Fruit fly (Drosophila melanogaster) whole organism, prepupa: ENCODE data around the gene CG7551.

Source experiments
- Blimp-1 ChIP-seq: fragments of 200-800 bp; sonication (Bioruptor generic); optimal IDR thresholded peaks from 3 replicates; lab custom pipeline; 2017; ENCODE audit warnings: missing biosample characterization, missing genetic modification characterization, mild to moderate bottlenecking, moderate library complexity, missing genetic modification reagents
- CG10669 ChIP-seq: fragments of 200-800 bp; sonication (Bioruptor generic); optimal IDR thresholded peaks from 3 replicates; lab custom pipeline; 2018; ENCODE audit warnings: missing biosample characterization, mild to moderate bottlenecking, missing genetic modification characterization, moderate library complexity
- CG11294 ChIP-seq: fragments of 200-800 bp; sonication (Bioruptor generic); IDR thresholded peaks from 2 replicates; pipeline ENCODE4 v1.3.6; 2022; ENCODE audit warnings: missing biosample characterization, missing genetic modification characterization
- CG11902 ChIP-seq: fragments of 200-800 bp; sonication (Bioruptor generic); optimal IDR thresholded peaks from 3 replicates; lab custom pipeline; 2016; ENCODE audit warnings: missing biosample characterization, missing genetic modification characterization
- CG1621 ChIP-seq: fragments of 200-800 bp; sonication (Bioruptor generic); optimal IDR thresholded peaks from 3 replicates; lab custom pipeline; 2018; ENCODE audit warnings: missing biosample characterization, mild to moderate bottlenecking, missing genetic modification characterization
- CG3032 ChIP-seq: fragments of 200-800 bp; optimal IDR thresholded peaks from 2 replicates; lab custom pipeline; 2019; ENCODE audit warnings: missing biosample characterization, mild to moderate bottlenecking, missing genetic modification characterization, moderate library complexity
- CG31627 ChIP-seq: fragments of 200-800 bp; sonication (Bioruptor generic); optimal IDR thresholded peaks from 3 replicates; lab custom pipeline; 2016; ENCODE audit warnings: missing biosample characterization, missing genetic modification characterization
- CG6792 ChIP-seq: fragments of 200-800 bp; sonication (Bioruptor generic); optimal IDR thresholded peaks from 3 replicates; lab custom pipeline; 2016; ENCODE audit warnings: missing biosample characterization, missing genetic modification characterization
- CG6808 ChIP-seq: fragments of 200-800 bp; sonication (Bioruptor generic); optimal IDR thresholded peaks from 3 replicates; lab custom pipeline; 2017; ENCODE audit warnings: missing biosample characterization, missing genetic modification characterization, mild to moderate bottlenecking, moderate library complexity, missing genetic modification reagents
- CG6854 ChIP-seq: fragments of 200-800 bp; sonication (Bioruptor generic); optimal IDR thresholded peaks from 2 replicates; lab custom pipeline; 2017; ENCODE audit warnings: missing biosample characterization, mild to moderate bottlenecking, missing genetic modification characterization
- CG8119 ChIP-seq: fragments of 200-800 bp; sonication (Bioruptor generic); IDR thresholded peaks from 3 replicates; pipeline ENCODE4 v1.3.6; 2022; ENCODE audit warnings: missing biosample characterization, missing genetic modification characterization
- CG8319 ChIP-seq: fragments of 200-800 bp; sonication (Bioruptor generic); optimal IDR thresholded peaks from 3 replicates; lab custom pipeline; 2016; ENCODE audit warnings: missing biosample characterization, missing genetic modification characterization
- CG9139 ChIP-seq: fragments of 200-800 bp; sonication (Bioruptor generic); optimal IDR thresholded peaks from 3 replicates; lab custom pipeline; 2017; ENCODE audit warnings: missing biosample characterization, mild to moderate bottlenecking, missing genetic modification characterization
- Eip75B ChIP-seq: fragments of 200-800 bp; sonication (Bioruptor generic); optimal IDR thresholded peaks from 3 replicates; lab custom pipeline; 2016; ENCODE audit warnings: missing biosample characterization, missing genetic modification characterization
- Eip78C ChIP-seq: fragments of 200-800 bp; sonication (Bioruptor generic); peaks from one replicate; lab custom pipeline; 2016; ENCODE audit warnings: missing biosample characterization, missing genetic modification characterization
- Eip93F ChIP-seq: fragments of 200-800 bp; sonication (Bioruptor generic); optimal IDR thresholded peaks from 2 replicates; lab custom pipeline; 2016; ENCODE audit warnings: missing biosample characterization, mild to moderate bottlenecking, missing genetic modification characterization
- Ets21C ChIP-seq: fragments of 200-800 bp; sonication (Bioruptor generic); optimal IDR thresholded peaks from 3 replicates; lab custom pipeline; 2016; ENCODE audit warnings: missing biosample characterization, missing genetic modification characterization
- Ets96B ChIP-seq: fragments of 200-800 bp; optimal IDR thresholded peaks from 2 replicates; lab custom pipeline; 2019; ENCODE audit warnings: missing biosample characterization, mild to moderate bottlenecking, missing genetic modification characterization, moderate library complexity
- Hr4 ChIP-seq: fragments of 200-800 bp; sonication (Bioruptor generic); optimal IDR thresholded peaks from 3 replicates; lab custom pipeline; 2016; ENCODE audit warnings: missing biosample characterization, missing genetic modification characterization
- Lpt ChIP-seq: fragments of 200-800 bp; sonication (Bioruptor generic); optimal IDR thresholded peaks from 3 replicates; lab custom pipeline; 2016; ENCODE audit warnings: missing biosample characterization, missing genetic modification characterization
- Met ChIP-seq: fragments of 200-800 bp; sonication (Bioruptor generic); optimal IDR thresholded peaks from 3 replicates; lab custom pipeline; 2016; ENCODE audit warnings: missing biosample characterization, missing genetic modification characterization
- OdsH ChIP-seq: fragments of 200-800 bp; sonication (Bioruptor generic); optimal IDR thresholded peaks from 3 replicates; lab custom pipeline; 2016; ENCODE audit warnings: missing biosample characterization, missing genetic modification characterization
- Smox ChIP-seq: fragments of 200-800 bp; sonication (Bioruptor generic); optimal IDR thresholded peaks from 3 replicates; lab custom pipeline; 2016; ENCODE audit warnings: missing biosample characterization, missing genetic modification characterization
- Sox14 ChIP-seq: fragments of 200-800 bp; sonication (Bioruptor generic); optimal IDR thresholded peaks from 3 replicates; lab custom pipeline; 2016; ENCODE audit warnings: missing biosample characterization, missing genetic modification characterization
- achi ChIP-seq: fragments of 200-800 bp; sonication (Bioruptor generic); optimal IDR thresholded peaks from 3 replicates; lab custom pipeline; 2016; ENCODE audit warnings: missing biosample characterization, missing genetic modification characterization
- cyc ChIP-seq: fragments of 200-800 bp; sonication (Bioruptor generic); optimal IDR thresholded peaks from 3 replicates; lab custom pipeline; 2016; ENCODE audit warnings: missing biosample characterization, missing genetic modification characterization
- dac ChIP-seq: fragments of 200-800 bp; sonication (Bioruptor generic); optimal IDR thresholded peaks from 2 replicates; lab custom pipeline; 2017; ENCODE audit warnings: missing biosample characterization, mild to moderate bottlenecking, missing genetic modification characterization
- dsx ChIP-seq: fragments of 200-800 bp; optimal IDR thresholded peaks from 3 replicates; lab custom pipeline; 2019; ENCODE audit warnings: missing biosample characterization, mild to moderate bottlenecking, missing genetic modification characterization, moderate library complexity; ENCODE audit not compliant: poor library complexity, severe bottlenecking
- esn ChIP-seq: fragments of 200-800 bp; sonication (Bioruptor generic); optimal IDR thresholded peaks from 2 replicates; lab custom pipeline; 2016; ENCODE audit warnings: missing biosample characterization, mild to moderate bottlenecking, missing genetic modification characterization, moderate library complexity
- lz ChIP-seq: fragments of 200-800 bp; sonication (Bioruptor generic); optimal IDR thresholded peaks from 3 replicates; lab custom pipeline; 2016; ENCODE audit warnings: missing biosample characterization, missing genetic modification characterization
- net ChIP-seq: fragments of 200-800 bp; sonication (Bioruptor generic); optimal IDR thresholded peaks from 3 replicates; lab custom pipeline; 2016; ENCODE audit warnings: missing biosample characterization, missing genetic modification characterization
- pdm3 ChIP-seq: fragments of 200-800 bp; sonication (Bioruptor generic); optimal IDR thresholded peaks from 3 replicates; lab custom pipeline; 2016; ENCODE audit warnings: missing biosample characterization, missing genetic modification characterization
- salr ChIP-seq, 2 experiments: fragments of 200-800 bp; sonication (Bioruptor generic); optimal IDR thresholded peaks; 3 replicates each; lab custom pipeline; 2016 to 2018; ENCODE audit warnings: missing biosample characterization in 2 of 2, missing genetic modification characterization in 2 of 2, mild to moderate bottlenecking in 1 of 2
- ss ChIP-seq, 2 experiments: fragments of 200-800 bp; sonication (Bioruptor generic); optimal IDR thresholded peaks; 2 replicates in 1 of 2; 3 replicates in 1 of 2; lab custom pipeline; 2017 to 2018; ENCODE audit warnings: mild to moderate bottlenecking in 2 of 2, missing biosample characterization in 2 of 2, missing genetic modification characterization in 2 of 2, moderate library complexity in 1 of 2
- svp ChIP-seq: fragments of 200-800 bp; sonication (Bioruptor generic); peaks from one replicate; lab custom pipeline; 2016; ENCODE audit warnings: missing biosample characterization, missing genetic modification characterization
- topi ChIP-seq: fragments of 200-800 bp; sonication (Bioruptor generic); optimal IDR thresholded peaks from 3 replicates; lab custom pipeline; 2016; ENCODE audit warnings: missing biosample characterization, missing genetic modification characterization
- vri ChIP-seq: fragments of 200-800 bp; sonication (Bioruptor generic); optimal IDR thresholded peaks from 3 replicates; lab custom pipeline; 2016; ENCODE audit warnings: missing biosample characterization, mild to moderate bottlenecking, missing genetic modification characterization

The CG7551 gene

DNA sequence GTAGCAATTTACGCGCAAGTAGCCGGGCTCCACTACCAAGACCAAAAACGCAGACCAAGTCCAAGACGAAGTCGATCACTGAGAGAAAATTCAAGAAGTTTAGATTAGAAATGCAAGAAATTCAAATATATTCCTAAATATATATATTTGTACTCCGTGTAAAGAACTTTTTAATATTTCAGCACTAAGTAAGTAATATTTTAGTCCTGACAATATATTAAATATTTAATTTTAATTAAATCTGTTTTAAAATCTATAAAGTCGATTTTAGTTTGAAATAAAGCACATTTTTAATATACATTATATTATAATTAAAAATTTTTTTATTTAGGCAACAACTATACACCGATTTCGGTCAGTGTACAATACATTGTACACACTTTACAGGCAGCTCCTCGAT lies 8.7 kb downstream of the CG7551 start (continued):
- TF ChIP-seq Eip93F (GFP tag; lab: Kevin White, UChicago) (no peak), Met (GFP tag; lab: Kevin White, UChicago) (no peak), lz (GFP tag; lab: Kevin White, UChicago) (peak; percentile 5), cyc (GFP tag; lab: Kevin White, UChicago) (peak; percentile 12), CG6808 (GFP tag; lab: Kevin White, UChicago) (no peak), Lpt (GFP tag; lab: Kevin White, UChicago) (no peak), CG1621 (tag; lab: Kevin White, UChicago) (no peak), Hr4 (GFP tag; lab: Kevin White, UChicago) (no peak), Eip78C (GFP tag; lab: Kevin White, UChicago) (peak; percentile 64), OdsH (GFP tag; lab: Kevin White, UChicago) (peak; percentile 41), vri (GFP tag; lab: Kevin White, UChicago) (no peak), svp (GFP tag; lab: Kevin White, UChicago) (no peak), CG10669 (GFP tag; lab: Kevin White, UChicago) (no peak), Sox14 (GFP tag; lab: Kevin White, UChicago) (no peak), CG9139 (GFP tag; lab: Kevin White, UChicago) (no peak), salr (GFP tag; optimal IDR thresholded peaks at IDR 0.05; lab: Kevin White, UChicago) (peak in 1 of 2 experiments; percentile 4), CG11294 (GFP tag; lab: Robert Waterston, UW) (no peak), pdm3 (GFP tag; lab: Kevin White, UChicago) (no peak), CG6792 (GFP tag; lab: Kevin White, UChicago) (peak; percentile 20), esn (peak; percentile 45), Ets96B (peak; percentile 54), Blimp-1 (GFP tag; lab: Kevin White, UChicago) (no peak), CG8319 (GFP tag; lab: Kevin White, UChicago) (no peak), CG6854 (no peak), CG31627 (GFP tag; lab: Kevin White, UChicago) (no peak)

DNA sequence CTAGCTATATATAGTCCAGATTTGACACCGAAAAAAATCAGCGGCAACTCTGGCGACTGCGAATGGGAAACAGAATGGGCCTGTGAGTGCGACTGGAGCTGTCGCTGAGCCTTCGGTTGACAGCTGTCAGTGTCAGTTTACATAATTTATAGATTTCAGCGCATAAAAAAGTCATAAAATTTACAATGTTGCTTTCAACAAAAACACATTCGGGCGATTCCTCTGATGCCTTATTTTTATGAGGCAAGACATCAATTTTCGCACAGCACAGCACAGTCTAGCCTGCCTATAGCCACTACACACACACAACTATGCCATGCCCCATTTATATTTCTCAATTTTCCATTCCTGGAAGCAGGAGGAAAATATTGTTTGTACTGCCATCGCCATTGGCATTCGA lies 14.1 kb downstream of the CG7551 start:
- TF ChIP-seq dsx (GFP tag; lab: Kevin White, UChicago) (peak; percentile 92), CG3032 (tag; lab: Kevin White, UChicago) (no peak)

DNA sequence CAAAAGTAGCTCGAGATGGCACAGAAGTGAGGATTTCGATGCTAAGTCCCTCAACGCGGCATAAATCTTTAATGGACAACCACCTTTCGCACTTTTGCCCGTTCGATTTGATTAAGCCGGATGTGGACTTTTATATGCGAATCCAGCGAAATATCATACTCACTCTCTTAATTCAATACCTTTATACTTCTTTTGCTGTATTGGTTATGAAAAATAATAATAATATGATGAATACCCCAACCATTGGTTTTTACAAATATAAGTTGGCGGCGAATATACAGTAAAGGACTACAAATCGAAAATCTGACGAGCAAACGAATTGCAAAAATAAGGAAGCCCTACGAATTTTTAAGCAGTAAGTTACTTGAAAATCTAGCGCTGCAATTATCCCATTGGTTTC lies 14.7 kb downstream of the CG7551 start, which contains the start of gene Vha16-3:
Gene Vha16-3, plus strand, starts transcription at position 301 of the 400 bp plus-strand sequence.
- TF ChIP-seq svp (GFP tag; lab: Kevin White, UChicago): no peak
- TF ChIP-seq dac (GFP tag; lab: Kevin White, UChicago): no peak
- TF ChIP-seq CG9139 (GFP tag; lab: Kevin White, UChicago): no peak
- no peak for TF ChIP-seq Eip78C (GFP tag; lab: Kevin White, UChicago)
- TF ChIP-seq Smox (GFP tag; lab: Kevin White, UChicago): no peak
- TF ChIP-seq esn: no peak
- TF ChIP-seq CG8119: no peak
- no peak for TF ChIP-seq CG11902 (GFP tag; lab: Kevin White, UChicago)
- TF ChIP-seq topi (GFP tag; lab: Kevin White, UChicago): no peak
- no peak for TF ChIP-seq achi (GFP tag; lab: Kevin White, UChicago)
- no peak for TF ChIP-seq CG6854
- no peak for TF ChIP-seq CG8319 (GFP tag; lab: Kevin White, UChicago)
- no peak for TF ChIP-seq Eip75B (GFP tag; lab: Kevin White, UChicago)
- no peak for TF ChIP-seq Ets21C (GFP tag; lab: Kevin White, UChicago)
- TF ChIP-seq ss (GFP tag; optimal IDR thresholded peaks at IDR 0.05; lab: Kevin White, UChicago): no peak
- TF ChIP-seq CG6792 (GFP tag; lab: Kevin White, UChicago): no peak
- no peak for TF ChIP-seq net (GFP tag; lab: Kevin White, UChicago)
